Fruit fly (Drosophila melanogaster) whole organism, adult: ENCODE measurements around the gene GXIVsPLA2.

ENCODE experiments used
- CG12768 ChIP-seq: fragments of 200-800 bp; sonication (Bioruptor generic); optimal IDR thresholded peaks from 2 replicates; lab custom pipeline; 2017; ENCODE audit warnings: missing biosample characterization, missing genetic modification characterization, mild to moderate bottlenecking, moderate library complexity, missing genetic modification reagents
- CG14711 ChIP-seq: fragments of 200-800 bp; sonication (Bioruptor generic); optimal IDR thresholded peaks from 2 replicates; lab custom pipeline; 2018; ENCODE audit warnings: missing biosample characterization, mild to moderate bottlenecking, missing genetic modification characterization, moderate library complexity
- CG1620 ChIP-seq: fragments of 200-800 bp; sonication (Bioruptor generic); optimal IDR thresholded peaks from 2 replicates; lab custom pipeline; 2016; ENCODE audit warnings: missing biosample characterization, missing genetic modification characterization
- CG33017 ChIP-seq: fragments of 200-800 bp; sonication (Bioruptor generic); optimal IDR thresholded peaks from 2 replicates; lab custom pipeline; 2018; ENCODE audit warnings: missing biosample characterization, mild to moderate bottlenecking, missing genetic modification characterization, moderate library complexity
- CG7101 ChIP-seq: fragments of 200-800 bp; sonication (Bioruptor generic); optimal IDR thresholded peaks from 2 replicates; lab custom pipeline; 2018; ENCODE audit warnings: missing biosample characterization, mild to moderate bottlenecking, missing genetic modification characterization, moderate library complexity
- Crg-1 ChIP-seq: fragments of 200-800 bp; sonication (Bioruptor generic); optimal IDR thresholded peaks from 2 replicates; lab custom pipeline; 2016; ENCODE audit warnings: missing biosample characterization, missing genetic modification characterization
- Hr96 ChIP-seq: fragments of 200-800 bp; sonication (Bioruptor generic); optimal IDR thresholded peaks from 2 replicates; lab custom pipeline; 2016; ENCODE audit warnings: missing biosample characterization, missing genetic modification characterization
- Mnt ChIP-seq: fragments of 200-800 bp; sonication (Bioruptor generic); optimal IDR thresholded peaks from 2 replicates; lab custom pipeline; 2016; ENCODE audit warnings: missing biosample characterization, mild to moderate bottlenecking, missing genetic modification characterization
- bab1 ChIP-seq: fragments of 200-800 bp; sonication (Bioruptor generic); optimal IDR thresholded peaks from 3 replicates; lab custom pipeline; 2019; ENCODE audit warnings: missing biosample characterization, mild to moderate bottlenecking, missing genetic modification characterization, moderate library complexity
- kay ChIP-seq: fragments of 200-800 bp; sonication (Bioruptor generic); peaks from one replicate; lab custom pipeline; 2016; ENCODE audit warnings: missing biosample characterization, missing genetic modification characterization, borderline replicate concordance
- ovo ChIP-seq: fragments of 200-800 bp; sonication (Bioruptor generic); optimal IDR thresholded peaks from 2 replicates; lab custom pipeline; 2016; ENCODE audit warnings: missing biosample characterization, missing genetic modification characterization
- pad ChIP-seq: fragments of 200-800 bp; sonication (Bioruptor generic); optimal IDR thresholded peaks from 3 replicates; lab custom pipeline; 2017; ENCODE audit warnings: missing biosample characterization, missing genetic modification characterization, mild to moderate bottlenecking, moderate library complexity, missing genetic modification reagents

dm6 chr3L:15974166-15974565, 19.3 kb downstream of the GXIVsPLA2 start:
- no peak for TF ChIP-seq kay (GFP tag; lab: Kevin White, UChicago)
- TF ChIP-seq Mnt (GFP tag; lab: Kevin White, UChicago), result no peak
- no peak for TF ChIP-seq Hr96
- TF ChIP-seq pad (GFP tag; lab: Kevin White, UChicago), result no peak
- TF ChIP-seq ovo (GFP tag; lab: Kevin White, UChicago), result no peak
- TF ChIP-seq Crg-1 (GFP tag; lab: Kevin White, UChicago), result no peak
- TF ChIP-seq CG33017 (tag; lab: Kevin White, UChicago), result no peak
- TF ChIP-seq CG7101 (tag; lab: Kevin White, UChicago), result no peak
- no peak for TF ChIP-seq bab1
- TF ChIP-seq CG12768 (GFP tag; lab: Kevin White, UChicago), result no peak
- no peak for TF ChIP-seq CG14711 (tag; lab: Kevin White, UChicago)
- TF ChIP-seq CG1620, result no peak
